Fruit fly (Drosophila melanogaster) whole organism, prepupa: ENCODE data around the gene CG18130.

ENCODE experiments used
- CG3032 ChIP-seq: fragments of 200-800 bp; optimal IDR thresholded peaks from 2 replicates; lab custom pipeline; 2019; ENCODE audit warnings: missing biosample characterization, mild to moderate bottlenecking, missing genetic modification characterization, moderate library complexity
- Gug ChIP-seq: fragments of 200-800 bp; sonication (Bioruptor generic); IDR thresholded peaks from 2 replicates; pipeline ENCODE4 v1.3.6; 2022; ENCODE audit warnings: missing biosample characterization, missing genetic modification characterization
- Hr39 ChIP-seq: fragments of 200-800 bp; sonication (Bioruptor generic); optimal IDR thresholded peaks from 2 replicates; lab custom pipeline; 2016; ENCODE audit warnings: missing biosample characterization, missing genetic modification characterization
- dsx ChIP-seq: fragments of 200-800 bp; optimal IDR thresholded peaks from 3 replicates; lab custom pipeline; 2019; ENCODE audit warnings: missing biosample characterization, mild to moderate bottlenecking, missing genetic modification characterization, moderate library complexity; ENCODE audit not compliant: poor library complexity, severe bottlenecking

DNA sequence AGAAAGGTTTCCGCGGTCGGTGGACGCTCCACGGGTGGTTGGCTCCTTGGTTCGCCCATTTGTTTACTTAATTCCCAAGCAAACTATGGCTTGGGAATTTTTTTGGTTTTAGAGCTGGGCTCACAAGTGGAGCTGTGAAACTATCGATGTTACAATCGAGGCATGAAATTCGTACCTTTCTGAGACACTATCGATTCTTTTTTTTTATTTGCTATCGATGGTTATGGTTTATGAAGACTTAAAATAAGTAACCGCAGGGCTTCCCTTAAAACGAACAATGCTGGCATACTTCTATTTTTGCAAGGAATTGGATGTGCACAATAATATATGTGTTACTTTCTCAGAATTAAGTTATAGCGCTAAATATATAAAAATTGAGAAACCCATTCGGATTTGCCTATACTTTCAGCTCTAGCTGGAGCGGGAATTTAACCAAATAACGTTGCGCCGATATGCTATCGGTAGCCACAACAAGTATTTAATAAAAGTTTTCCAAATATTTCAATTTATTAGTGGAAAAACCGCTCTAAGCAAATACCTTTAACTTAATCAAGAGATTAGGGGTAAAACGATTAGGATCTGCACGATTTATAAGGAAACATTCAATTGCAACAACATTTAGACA, 25.4 kb upstream of the CG18130 start, which contains the start of gene Chrac-16:
- TF ChIP-seq Hr39 (GFP tag; lab: Kevin White, UChicago) = no peak
- no peak for TF ChIP-seq CG3032 (tag; lab: Kevin White, UChicago)
- TF ChIP-seq Gug = no peak
- TF ChIP-seq dsx = no peak
